Fruit fly (Drosophila melanogaster): Measurements from ENCODE around the gene CG4842.

The CG4842 gene

DNA sequence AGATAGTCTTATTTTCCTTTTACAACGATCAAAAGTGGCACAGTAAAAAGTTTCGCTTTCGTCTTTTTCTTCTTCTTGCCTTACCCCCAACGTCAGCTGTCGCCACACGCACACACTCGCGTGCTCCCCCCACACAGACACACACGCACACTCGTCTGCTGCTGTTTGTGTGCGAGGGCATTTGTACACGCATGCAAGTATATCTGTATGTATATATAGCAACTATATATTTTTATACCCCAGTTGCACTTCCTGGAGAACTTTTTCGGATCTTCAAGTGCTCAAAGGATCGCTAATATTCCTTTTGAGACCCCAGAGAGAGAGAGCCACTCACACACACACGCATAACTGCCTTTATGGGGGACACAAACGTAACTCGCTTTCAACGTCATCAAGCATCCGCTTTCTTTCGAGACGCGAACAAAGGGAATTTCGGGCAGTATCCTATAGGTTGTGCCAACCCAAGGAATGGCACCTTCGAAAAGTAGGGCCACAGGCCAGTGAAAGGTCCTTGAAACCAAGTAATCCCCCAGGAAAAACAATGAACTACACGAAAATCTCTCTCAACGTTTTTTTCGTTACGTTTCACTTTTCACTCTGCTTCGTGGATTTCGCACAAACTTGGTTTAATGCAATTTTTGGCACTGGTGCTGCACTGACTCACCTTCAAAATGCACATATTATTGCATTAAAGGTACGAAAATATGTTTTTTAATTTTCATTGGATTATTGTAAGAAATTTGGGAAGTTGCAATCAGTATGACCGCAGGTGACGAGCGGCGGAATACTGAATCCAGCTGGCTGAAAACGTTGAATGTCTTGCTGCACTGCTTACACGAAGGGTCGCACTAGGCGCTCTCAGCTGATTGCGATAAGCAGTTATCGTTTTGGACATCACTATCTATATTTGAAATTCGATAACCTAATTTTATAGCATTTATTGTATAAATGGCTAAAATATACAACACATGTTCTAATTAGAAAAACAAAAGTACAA lies 9.9 kb downstream of the CG4842 start, which contains the start of gene roq (continued):
- TF ChIP-seq CG17186 (GFP tag; optimal IDR thresholded peaks at IDR 0.05) = peak; percentile 67
- no peak for TF ChIP-seq CG12104 (GFP tag; optimal IDR thresholded peaks at IDR 0.05)
- TF ChIP-seq pan (optimal IDR thresholded peaks at IDR 0.05) = no peak
- no peak for TF ChIP-seq pan (GFP tag; optimal IDR thresholded peaks at IDR 0.05 in 1 of 2, IDR thresholded peaks at IDR 0.05 in 1 of 2)
- TF ChIP-seq CG4404 (GFP tag; IDR thresholded peaks at IDR 0.05) = no peak
- TF ChIP-seq CG11504 (tag; optimal IDR thresholded peaks at IDR 0.05) = no peak
- no peak for TF ChIP-seq CG10366 (GFP tag; IDR thresholded peaks at IDR 0.05)
- TF ChIP-seq so (GFP tag; IDR thresholded peaks at IDR 0.05) = no peak
- TF ChIP-seq TFAM (GFP tag; optimal IDR thresholded peaks at IDR 0.05) = no peak
- TF ChIP-seq CG11247 (GFP tag; IDR thresholded peaks at IDR 0.05) = no peak
- TF ChIP-seq crol (GFP tag; IDR thresholded peaks at IDR 0.05) = no peak
- TF ChIP-seq caup (GFP tag; optimal IDR thresholded peaks at IDR 0.05; ENCODE audit: severe bottlenecking) = no peak
- TF ChIP-seq nom (GFP tag; optimal IDR thresholded peaks at IDR 0.05) = no peak
- TF ChIP-seq Camta (GFP tag; optimal IDR thresholded peaks at IDR 0.05) = no peak
- TF ChIP-seq sens (GFP tag) = peak; percentile 74
- TF ChIP-seq HmgZ (tag; optimal IDR thresholded peaks at IDR 0.05) = peak; percentile 58
- peak; percentile 26 for TF ChIP-seq CG8924 (tag; optimal IDR thresholded peaks at IDR 0.05)
- TF ChIP-seq CG16863 (GFP tag; optimal IDR thresholded peaks at IDR 0.05) = no peak
- no peak for TF ChIP-seq al (GFP tag; IDR thresholded peaks at IDR 0.05)
- peak; percentile 1 for TF ChIP-seq CG12299 (tag; optimal IDR thresholded peaks at IDR 0.05)
- no peak for TF ChIP-seq rib (GFP tag; IDR thresholded peaks at IDR 0.05)
- TF ChIP-seq gcm2 (GFP tag; optimal IDR thresholded peaks at IDR 0.05) = no peak
- no peak for TF ChIP-seq az2 (GFP tag; optimal IDR thresholded peaks at IDR 0.05)
- no peak for TF ChIP-seq CG10462 (GFP tag; optimal IDR thresholded peaks at IDR 0.05)
- TF ChIP-seq CG34422 (GFP tag; IDR thresholded peaks at IDR 0.05) = peak; percentile 37; the same call in 1 of the 3 replicates
- TF ChIP-seq HLH4C (GFP tag; IDR thresholded peaks at IDR 0.05; ENCODE audit: partially characterized antibody) = peak; percentile 71
- peak; percentile 59; the same call in 1 of the 2 replicates for TF ChIP-seq amos (GFP tag; IDR thresholded peaks at IDR 0.05; ENCODE audit: partially characterized antibody)
- TF ChIP-seq insv (GFP tag; optimal IDR thresholded peaks at IDR 0.05) = peak in 1 of 2 experiments; percentile 72
- TF ChIP-seq CG17612 (GFP tag; IDR thresholded peaks at IDR 0.05) = no peak
- peak; percentile 66 for TF ChIP-seq YL-1 (GFP tag; optimal IDR thresholded peaks at IDR 0.05)
- TF ChIP-seq CG14860 (GFP tag; IDR thresholded peaks at IDR 0.05; ENCODE audit: partially characterized antibody) = peak; percentile 51; the same call in 2 of the 3 replicates
- TF ChIP-seq Fer2 (tag; optimal IDR thresholded peaks at IDR 0.05) = no peak
- TF ChIP-seq CG7839 (tag; optimal IDR thresholded peaks at IDR 0.05) = no peak
- no peak for TF ChIP-seq Dip2 (GFP tag; IDR thresholded peaks at IDR 0.05)
- no peak for TF ChIP-seq pnt (GFP tag; optimal IDR thresholded peaks at IDR 0.05)
- TF ChIP-seq CG3838 (GFP tag; optimal IDR thresholded peaks at IDR 0.05) = no peak
- TF ChIP-seq Atf-2 (GFP tag; optimal IDR thresholded peaks at IDR 0.05) = no peak
- TF ChIP-seq CG9817 (tag; optimal IDR thresholded peaks at IDR 0.05) = no peak
- TF ChIP-seq eve (GFP tag; optimal IDR thresholded peaks at IDR 0.05) = no peak
- TF ChIP-seq CG9876 (GFP tag; optimal IDR thresholded peaks at IDR 0.05) = no peak
- no peak for TF ChIP-seq CG2202 (tag; optimal IDR thresholded peaks at IDR 0.05)
- no peak for TF ChIP-seq CG13894 (tag; optimal IDR thresholded peaks at IDR 0.05)
- TF ChIP-seq CG17829 (tag; optimal IDR thresholded peaks at IDR 0.05) = peak; percentile 51
- no peak for TF ChIP-seq CG14014 (GFP tag; IDR thresholded peaks at IDR 0.05)
- no peak for TF ChIP-seq Ravus (GFP tag; IDR thresholded peaks at IDR 0.05)
- TF ChIP-seq CG1529 (GFP tag; optimal IDR thresholded peaks at IDR 0.05) = no peak
- TF ChIP-seq ewg (GFP tag; optimal IDR thresholded peaks at IDR 0.05) = no peak
- no peak for TF ChIP-seq Usf (GFP tag; optimal IDR thresholded peaks at IDR 0.05)
- TF ChIP-seq gro (GFP tag; optimal IDR thresholded peaks at IDR 0.05) = no peak

All from whole organism, embryonic.